Worm (Caenorhabditis elegans) whole organism, midembryonic: ENCODE data around the gene nhr-193.

ENCODE experiments used
- T22C8.4 ChIP-seq: fragments of 200-800 bp; sonication (Bioruptor generic); IDR thresholded peaks from 2 replicates; pipeline ENCODE4 v1.3.6; 2022; ENCODE audit warnings: missing genetic modification characterization, missing compliant biosample characterization
- cog-1 ChIP-seq: sonication (generic microtip); optimal IDR thresholded peaks from 2 replicates; lab custom pipeline; 2016; ENCODE audit warnings: missing genetic modification characterization, missing compliant biosample characterization
- flt-1 ChIP-seq: fragments of 200-800 bp; sonication (Bioruptor generic); IDR thresholded peaks from 2 replicates; pipeline ENCODE4 v1.3.6; 2022; ENCODE audit warnings: missing genetic modification characterization, missing compliant biosample characterization
- klf-2 ChIP-seq: fragments of 200-800 bp; sonication (Bioruptor generic); conservative IDR thresholded peaks from 2 replicates; pipeline ENCODE4 v1.3.6; 2022; ENCODE audit warnings: missing genetic modification reagents, missing genetic modification characterization, missing compliant biosample characterization
- tab-1 ChIP-seq: fragments of 200-800 bp; sonication (Bioruptor generic); IDR thresholded peaks from 2 replicates; pipeline ENCODE4 v1.3.6; 2022; ENCODE audit warnings: missing genetic modification characterization, missing compliant biosample characterization

DNA sequence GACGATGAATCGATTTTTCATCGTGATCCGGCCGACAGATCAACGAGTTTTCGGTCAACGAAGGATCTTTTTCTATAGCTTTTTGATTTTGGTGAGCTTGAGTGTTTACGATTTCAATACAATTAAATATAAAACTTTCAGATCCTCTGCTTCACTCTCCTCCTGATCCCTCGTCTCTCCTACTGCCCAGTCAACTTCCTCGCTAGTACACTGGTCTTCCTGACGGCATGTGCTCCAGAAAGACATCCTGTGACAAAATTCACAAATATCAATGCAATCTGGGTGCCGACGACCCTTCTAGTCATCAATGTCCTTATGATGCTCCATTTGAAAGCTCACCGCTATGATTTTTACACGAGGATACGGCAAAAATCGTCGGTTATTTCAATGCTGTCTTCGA, 33.8 kb upstream of the nhr-193 start:
- TF ChIP-seq klf-2 (GFP tag; lab: Robert Waterston, UW) (no peak), T22C8.4 (GFP tag; lab: Robert Waterston, UW) (no peak), flt-1 (GFP tag; lab: Robert Waterston, UW) (no peak), tab-1 (no peak), cog-1 (tag; lab: Kevin White, UChicago) (no peak)
